Fruit fly (Drosophila melanogaster): ENCODE data around the gene Tbh.

Tbh gene

dm6 chrX:7946858-7947313, 48.6 kb upstream of the Tbh start, which contains the start of gene orion (continued):
- TF ChIP-seq prd (optimal IDR thresholded peaks at IDR 0.05), result no peak
- peak; percentile 20; the same call in 1 of the 3 replicates for TF ChIP-seq prd (GFP tag; IDR thresholded peaks at IDR 0.05)
- TF ChIP-seq CG7839 (tag; optimal IDR thresholded peaks at IDR 0.05), result no peak
- TF ChIP-seq CG2712 (tag; optimal IDR thresholded peaks at IDR 0.05), result peak; percentile 26
- TF ChIP-seq Drgx (GFP tag; IDR thresholded peaks at IDR 0.05), result peak; percentile 79
- TF ChIP-seq gfzf (GFP tag; optimal IDR thresholded peaks at IDR 0.05), result no peak
- peak; percentile 85 for TF ChIP-seq CG6791 (GFP tag; IDR thresholded peaks at IDR 0.05; ENCODE audit: partially characterized antibody)
- TF ChIP-seq Sry-δ (GFP tag; optimal IDR thresholded peaks at IDR 0.05), result peak; percentile 48
- no peak for TF ChIP-seq NK7.1 (GFP tag; optimal IDR thresholded peaks at IDR 0.05)
- no peak for TF ChIP-seq CG12942 (GFP tag; optimal IDR thresholded peaks at IDR 0.05)
- TF ChIP-seq amos (GFP tag; IDR thresholded peaks at IDR 0.05; ENCODE audit: partially characterized antibody), result peak; percentile 75
- TF ChIP-seq BtbVII (GFP tag; optimal IDR thresholded peaks at IDR 0.05), result peak; percentile 39
- peak; percentile 69 for TF ChIP-seq CG16813 (GFP tag; IDR thresholded peaks at IDR 0.05; ENCODE audit: partially characterized antibody)
- no peak for TF ChIP-seq ken (GFP tag; IDR thresholded peaks at IDR 0.05)
- TF ChIP-seq sc (optimal IDR thresholded peaks at IDR 0.05), result no peak
- no peak for TF ChIP-seq sc (GFP tag; optimal IDR thresholded peaks at IDR 0.05)
- peak in 1 of 2 experiments; percentile 17 for TF ChIP-seq Pdp1 (GFP tag; optimal IDR thresholded peaks at IDR 0.05)
- no peak for TF ChIP-seq CG7357 (GFP tag; IDR thresholded peaks at IDR 0.05)
- TF ChIP-seq CG12155 (GFP tag; optimal IDR thresholded peaks at IDR 0.05), result peak; percentile 67
- no peak for TF ChIP-seq CG8359 (GFP tag; optimal IDR thresholded peaks at IDR 0.05; ENCODE audit: borderline replicate concordance)
- TF ChIP-seq CG2116 (GFP tag; optimal IDR thresholded peaks at IDR 0.05), result peak; percentile 42
- peak; percentile 44; the same call in 1 of the 3 replicates for TF ChIP-seq CG34422 (GFP tag; IDR thresholded peaks at IDR 0.05)
- TF ChIP-seq CG10979 (tag; optimal IDR thresholded peaks at IDR 0.05), result peak; percentile 40
- TF ChIP-seq CG4854 (GFP tag; optimal IDR thresholded peaks at IDR 0.05), result no peak
- no peak for TF ChIP-seq Oli (tag; optimal IDR thresholded peaks at IDR 0.05)
- TF ChIP-seq CG15696 (tag; optimal IDR thresholded peaks at IDR 0.05), result peak; percentile 48
- no peak for TF ChIP-seq CG17912 (GFP tag; optimal IDR thresholded peaks at IDR 0.05)
- peak; percentile 75 for TF ChIP-seq tna (GFP tag; IDR thresholded peaks at IDR 0.05; ENCODE audit: partially characterized antibody)
- peak; percentile 22; the same call in 1 of the 2 replicates for TF ChIP-seq CG14014 (GFP tag; IDR thresholded peaks at IDR 0.05)
- TF ChIP-seq kni (GFP tag; optimal IDR thresholded peaks at IDR 0.05), result peak; percentile 52
- TF ChIP-seq Ptx1 (GFP tag; IDR thresholded peaks at IDR 0.05), result 0 out of 2 replicates have a peak, but pooled peaks have one; percentile 25
- no peak for TF ChIP-seq hkb (optimal IDR thresholded peaks at IDR 0.05)
- TF ChIP-seq hkb (GFP tag; IDR thresholded peaks at IDR 0.05), result peak; percentile 35; the same call in 1 of the 2 replicates
- TF ChIP-seq trem (tag; optimal IDR thresholded peaks at IDR 0.05), result peak; percentile 2
- TF ChIP-seq kay (GFP tag; optimal IDR thresholded peaks at IDR 0.05), result no peak
- TF ChIP-seq nerfin-1 (tag; optimal IDR thresholded peaks at IDR 0.05), result peak; percentile 15
- no peak for TF ChIP-seq chif (GFP tag; optimal IDR thresholded peaks at IDR 0.05)
- no peak for TF ChIP-seq CG12236 (GFP tag; optimal IDR thresholded peaks at IDR 0.05)
- TF ChIP-seq CG3995 (GFP tag; optimal IDR thresholded peaks at IDR 0.05), result peak; percentile 49
- TF ChIP-seq CTCF (GFP tag; optimal IDR thresholded peaks at IDR 0.05), result no peak
- TF ChIP-seq CG14860 (GFP tag; IDR thresholded peaks at IDR 0.05; ENCODE audit: partially characterized antibody), result peak; percentile 73
- TF ChIP-seq CG14441 (GFP tag; IDR thresholded peaks at IDR 0.05), result peak; percentile 8; the same call in 1 of the 2 replicates
- peak; percentile 40 for TF ChIP-seq CG18599 (GFP tag; optimal IDR thresholded peaks at IDR 0.05)
- TF ChIP-seq sqz (GFP tag; optimal IDR thresholded peaks at IDR 0.05), result peak; percentile 58
- TF ChIP-seq crol (GFP tag; IDR thresholded peaks at IDR 0.05), result peak; percentile 95
- peak; percentile 92 for TF ChIP-seq CG10366 (GFP tag; IDR thresholded peaks at IDR 0.05)
- no peak for TF ChIP-seq br (optimal IDR thresholded peaks at IDR 0.05)
- no peak for TF ChIP-seq CG1603 (tag; optimal IDR thresholded peaks at IDR 0.05)
- peak; percentile 56; the same call in 1 of the 2 replicates for TF ChIP-seq CG2129 (GFP tag; IDR thresholded peaks at IDR 0.05; ENCODE audit: partially characterized antibody)
- TF ChIP-seq CG13123 (GFP tag; optimal IDR thresholded peaks at IDR 0.05), result no peak
- TF ChIP-seq CG8388 (GFP tag; optimal IDR thresholded peaks at IDR 0.05), result no peak

Data from whole organism, embryonic.